Worm (Caenorhabditis elegans): Measurements from ENCODE around the gene C14B9.3.

ce11 chrIII:8117155-8117554 is 8.6 kb downstream of the C14B9.3 start:
- TF ChIP-seq him-1 (tag; optimal IDR thresholded peaks at IDR 0.05) (no peak), dao-5 (tag; optimal IDR thresholded peaks at IDR 0.05) (no peak), W03F9.2 (tag; optimal IDR thresholded peaks at IDR 0.05) (no peak)
